Fruit fly (Drosophila melanogaster) whole organism, embryonic: Measurements from ENCODE around the gene CG11951.

ENCODE experiments used
- Atf6 ChIP-seq: fragments of 200-800 bp; sonication (Bioruptor generic); IDR thresholded peaks from 2 replicates; pipeline ENCODE4 v1.3.6; 2022; ENCODE audit warnings: missing biosample characterization, missing genetic modification characterization
- CG1024 ChIP-seq: fragments of 200-800 bp; sonication (Bioruptor generic); IDR thresholded peaks from 2 replicates; pipeline ENCODE4 v1.3.6; 2022; ENCODE audit warnings: missing biosample characterization, missing genetic modification characterization
- CG11085 ChIP-seq: fragments of 200-800 bp; sonication (Bioruptor generic); IDR thresholded peaks from 2 replicates; pipeline ENCODE4 v1.3.6; 2022; ENCODE audit warnings: missing biosample characterization, missing genetic modification characterization
- CG11695 ChIP-seq: fragments of 200-800 bp; sonication (Bioruptor generic); IDR thresholded peaks from 3 replicates; pipeline ENCODE4 v1.3.6; 2022; ENCODE audit warnings: missing biosample characterization, missing genetic modification characterization
- CG13296 ChIP-seq: fragments of 200-800 bp; sonication (Bioruptor generic); optimal IDR thresholded peaks from 3 replicates; lab custom pipeline; 2018; ENCODE audit warnings: missing biosample characterization, mild to moderate bottlenecking, missing genetic modification characterization
- CG13624 ChIP-seq: fragments of 200-800 bp; sonication (Bioruptor generic); optimal IDR thresholded peaks from 2 replicates; lab custom pipeline; 2016; ENCODE audit warnings: missing biosample characterization, missing genetic modification characterization
- CG14014 ChIP-seq: fragments of 200-800 bp; sonication (Bioruptor generic); IDR thresholded peaks from 2 replicates; pipeline ENCODE4 v1.3.6; 2022; ENCODE audit warnings: missing biosample characterization, missing genetic modification characterization
- CG17359 ChIP-seq: fragments of 200-800 bp; sonication (Bioruptor generic); optimal IDR thresholded peaks from 3 replicates; lab custom pipeline; 2018; ENCODE audit warnings: missing biosample characterization, mild to moderate bottlenecking, missing genetic modification characterization, moderate library complexity
- CG17802 ChIP-seq: fragments of 200-800 bp; sonication (Bioruptor generic); optimal IDR thresholded peaks from 2 replicates; lab custom pipeline; 2018; ENCODE audit warnings: missing biosample characterization, mild to moderate bottlenecking, missing genetic modification characterization, moderate library complexity
- CG2712 ChIP-seq: fragments of 200-800 bp; optimal IDR thresholded peaks from 3 replicates; lab custom pipeline; 2019; ENCODE audit warnings: missing biosample characterization, mild to moderate bottlenecking, missing genetic modification characterization, moderate library complexity
- CG3065 ChIP-seq: fragments of 200-800 bp; sonication (Bioruptor generic); optimal IDR thresholded peaks from 2 replicates; lab custom pipeline; 2016; ENCODE audit warnings: missing biosample characterization, missing genetic modification characterization
- CG6175 ChIP-seq: fragments of 200-800 bp; sonication (Bioruptor generic); IDR thresholded peaks from 3 replicates; pipeline ENCODE4 v1.3.6; 2022; ENCODE audit warnings: missing biosample characterization, missing genetic modification characterization
- CG6254 ChIP-seq: fragments of 200-800 bp; sonication (Bioruptor generic); optimal IDR thresholded peaks from 3 replicates; lab custom pipeline; 2017; ENCODE audit warnings: mild to moderate bottlenecking, missing biosample characterization, missing genetic modification reagents, missing genetic modification characterization
- CG7357 ChIP-seq: fragments of 200-800 bp; sonication (Bioruptor generic); IDR thresholded peaks from 3 replicates; pipeline ENCODE4 v1.3.6; 2022; ENCODE audit warnings: missing biosample characterization, missing genetic modification characterization
- CG8089 ChIP-seq: fragments of 200-800 bp; sonication (Bioruptor generic); optimal IDR thresholded peaks from 3 replicates; lab custom pipeline; 2016; ENCODE audit warnings: missing biosample characterization, missing genetic modification characterization
- CG8290 ChIP-seq, 3 experiments: fragments of 200-800 bp; sonication (Bioruptor generic); optimal IDR thresholded peaks; 2 replicates each; lab custom pipeline; 2016 to 2019; ENCODE audit warnings: missing biosample characterization in 3 of 3, missing genetic modification characterization in 3 of 3, mild to moderate bottlenecking in 2 of 3, moderate library complexity in 1 of 3
- CG8359 ChIP-seq: fragments of 200-800 bp; sonication (Bioruptor generic); optimal IDR thresholded peaks from 2 replicates; lab custom pipeline; 2017; ENCODE audit warnings: missing biosample characterization, mild to moderate bottlenecking, missing genetic modification characterization, borderline replicate concordance
- CG8924 ChIP-seq: fragments of 200-800 bp; optimal IDR thresholded peaks from 3 replicates; lab custom pipeline; 2019; ENCODE audit warnings: missing biosample characterization, mild to moderate bottlenecking, missing genetic modification characterization, moderate library complexity
- CG9797 ChIP-seq: fragments of 200-800 bp; sonication (Bioruptor generic); optimal IDR thresholded peaks from 3 replicates; lab custom pipeline; 2018; ENCODE audit warnings: missing biosample characterization, mild to moderate bottlenecking, missing genetic modification characterization
- CG9932 ChIP-seq: fragments of 200-800 bp; sonication (Bioruptor generic); IDR thresholded peaks from 2 replicates; pipeline ENCODE4 v1.3.6; 2022; ENCODE audit warnings: missing biosample characterization, missing genetic modification characterization
- CrebB ChIP-seq: fragments of 200-800 bp; sonication (Bioruptor generic); optimal IDR thresholded peaks from 3 replicates; lab custom pipeline; 2018; ENCODE audit warnings: missing biosample characterization, mild to moderate bottlenecking, missing genetic modification characterization
- D19B ChIP-seq: fragments of 200-800 bp; sonication (Bioruptor generic); optimal IDR thresholded peaks from 2 replicates; lab custom pipeline; 2017; ENCODE audit warnings: missing biosample characterization, mild to moderate bottlenecking, missing genetic modification characterization
- Dip3 ChIP-seq: fragments of 200-800 bp; sonication (Bioruptor generic); optimal IDR thresholded peaks from 3 replicates; lab custom pipeline; 2016; ENCODE audit warnings: missing biosample characterization, missing genetic modification characterization
- Doc3 ChIP-seq: fragments of 200-800 bp; sonication (Bioruptor generic); IDR thresholded peaks from 3 replicates; pipeline ENCODE4 v1.3.6; 2022; ENCODE audit warnings: missing biosample characterization, missing genetic modification characterization; ENCODE audit not compliant: partially characterized antibody
- GATAe ChIP-seq: fragments of 200-800 bp; sonication (Bioruptor generic); conservative IDR thresholded peaks from 2 replicates; pipeline ENCODE4 v1.3.6; 2022; ENCODE audit warnings: missing biosample characterization, missing genetic modification characterization
- MESR4 ChIP-seq: fragments of 200-800 bp; sonication (Bioruptor generic); optimal IDR thresholded peaks from 2 replicates; lab custom pipeline; 2018; ENCODE audit warnings: missing biosample characterization, mild to moderate bottlenecking, missing genetic modification characterization, moderate library complexity
- Myb ChIP-seq: fragments of 200-800 bp; sonication (Bioruptor generic); optimal IDR thresholded peaks from 2 replicates; lab custom pipeline; 2016; ENCODE audit warnings: missing biosample characterization, missing genetic modification characterization
- NfI ChIP-seq: fragments of 200-800 bp; sonication (Bioruptor generic); optimal IDR thresholded peaks from 3 replicates; lab custom pipeline; 2018; ENCODE audit warnings: missing biosample characterization, mild to moderate bottlenecking, missing genetic modification characterization, moderate library complexity
- Sry-β ChIP-seq: fragments of 200-800 bp; sonication (Bioruptor generic); optimal IDR thresholded peaks from 2 replicates; lab custom pipeline; 2018; ENCODE audit warnings: missing biosample characterization, mild to moderate bottlenecking, missing genetic modification characterization, moderate library complexity
- TFAM ChIP-seq: fragments of 200-800 bp; sonication (Bioruptor generic); optimal IDR thresholded peaks from 2 replicates; lab custom pipeline; 2017; ENCODE audit warnings: missing biosample characterization, missing genetic modification characterization, inconsistent platforms
- chif ChIP-seq, 2 experiments: fragments of 200-800 bp; sonication (Bioruptor generic); optimal IDR thresholded peaks; 3 replicates each; lab custom pipeline; 2016; ENCODE audit warnings: missing biosample characterization in 2 of 2, missing genetic modification characterization in 2 of 2
- crc ChIP-seq: fragments of 200-800 bp; sonication (Bioruptor generic); optimal IDR thresholded peaks from 2 replicates; lab custom pipeline; 2016; ENCODE audit warnings: missing biosample characterization, missing genetic modification characterization
- crol ChIP-seq: fragments of 200-800 bp; sonication (Bioruptor generic); IDR thresholded peaks from 2 replicates; pipeline ENCODE4 v1.3.6; 2022; ENCODE audit warnings: missing biosample characterization, missing genetic modification characterization
- danr ChIP-seq: fragments of 200-800 bp; sonication (Bioruptor generic); IDR thresholded peaks from 2 replicates; pipeline ENCODE4 v1.3.6; 2022; ENCODE audit warnings: missing biosample characterization, missing genetic modification characterization
- disco-r ChIP-seq: fragments of 200-800 bp; sonication (Bioruptor generic); optimal IDR thresholded peaks from 2 replicates; lab custom pipeline; 2016; ENCODE audit warnings: missing biosample characterization, missing genetic modification characterization
- dmrt99B ChIP-seq: fragments of 200-800 bp; sonication (Bioruptor generic); optimal IDR thresholded peaks from 2 replicates; lab custom pipeline; 2018; ENCODE audit warnings: missing biosample characterization, mild to moderate bottlenecking, missing genetic modification characterization, moderate library complexity
- fd3F ChIP-seq: fragments of 200-800 bp; sonication (Bioruptor generic); optimal IDR thresholded peaks from 2 replicates; lab custom pipeline; 2018; ENCODE audit warnings: missing biosample characterization, mild to moderate bottlenecking, missing genetic modification characterization, moderate library complexity
- gt ChIP-seq: fragments of 200-800 bp; sonication (Bioruptor generic); IDR thresholded peaks from 2 replicates; pipeline ENCODE4 v1.3.6; 2022; ENCODE audit warnings: missing biosample characterization, missing genetic modification characterization
- hb ChIP-seq: fragments of 200-800 bp; sonication (Bioruptor generic); IDR thresholded peaks from 3 replicates; pipeline ENCODE4 v1.3.6; 2022; ENCODE audit warnings: missing biosample characterization, missing genetic modification characterization; ENCODE audit not compliant: partially characterized antibody
- her ChIP-seq: fragments of 200-800 bp; sonication (Bioruptor generic); optimal IDR thresholded peaks from 2 replicates; lab custom pipeline; 2016; ENCODE audit warnings: missing biosample characterization, missing genetic modification characterization
- ind ChIP-seq: fragments of 200-800 bp; sonication (Bioruptor generic); optimal IDR thresholded peaks from 3 replicates; lab custom pipeline; 2016; ENCODE audit warnings: missing biosample characterization, missing genetic modification characterization
- jigr1 ChIP-seq: fragments of 200-800 bp; sonication (Bioruptor generic); IDR thresholded peaks from 3 replicates; pipeline ENCODE4 v1.3.6; 2022; ENCODE audit warnings: missing biosample characterization, missing genetic modification characterization
- maf-S ChIP-seq: fragments of 200-800 bp; sonication (Bioruptor generic); optimal IDR thresholded peaks from 2 replicates; lab custom pipeline; 2016; ENCODE audit warnings: missing biosample characterization, missing genetic modification characterization
- nerfin-2 ChIP-seq: fragments of 200-800 bp; sonication (Bioruptor generic); IDR thresholded peaks from 2 replicates; pipeline ENCODE4 v1.3.6; 2022; ENCODE audit warnings: missing biosample characterization, missing genetic modification characterization; ENCODE audit not compliant: partially characterized antibody
- oc ChIP-seq: fragments of 200-800 bp; sonication (Bioruptor generic); optimal IDR thresholded peaks from 2 replicates; lab custom pipeline; 2018; ENCODE audit warnings: missing biosample characterization, mild to moderate bottlenecking, missing genetic modification characterization, moderate library complexity
- pzg ChIP-seq: fragments of 200-800 bp; sonication (Bioruptor generic); optimal IDR thresholded peaks from 3 replicates; lab custom pipeline; 2018; ENCODE audit warnings: missing biosample characterization, mild to moderate bottlenecking, missing genetic modification characterization, moderate library complexity
- ro ChIP-seq: fragments of 200-800 bp; sonication (Bioruptor generic); IDR thresholded peaks from 2 replicates; pipeline ENCODE4 v1.3.6; 2022; ENCODE audit warnings: missing biosample characterization, missing genetic modification characterization
- row ChIP-seq: fragments of 200-800 bp; sonication (Bioruptor generic); IDR thresholded peaks from 3 replicates; pipeline ENCODE4 v1.3.6; 2022; ENCODE audit warnings: missing biosample characterization, missing genetic modification characterization
- scrt ChIP-seq: fragments of 200-800 bp; sonication (Bioruptor generic); optimal IDR thresholded peaks from 2 replicates; lab custom pipeline; 2018; ENCODE audit warnings: missing biosample characterization, mild to moderate bottlenecking, missing genetic modification characterization, moderate library complexity
- zen2 ChIP-seq: fragments of 200-800 bp; sonication (Bioruptor generic); IDR thresholded peaks from 3 replicates; pipeline ENCODE4 v1.3.6; 2022; ENCODE audit warnings: missing biosample characterization, missing genetic modification characterization; ENCODE audit not compliant: partially characterized antibody

Gene CG11951

DNA sequence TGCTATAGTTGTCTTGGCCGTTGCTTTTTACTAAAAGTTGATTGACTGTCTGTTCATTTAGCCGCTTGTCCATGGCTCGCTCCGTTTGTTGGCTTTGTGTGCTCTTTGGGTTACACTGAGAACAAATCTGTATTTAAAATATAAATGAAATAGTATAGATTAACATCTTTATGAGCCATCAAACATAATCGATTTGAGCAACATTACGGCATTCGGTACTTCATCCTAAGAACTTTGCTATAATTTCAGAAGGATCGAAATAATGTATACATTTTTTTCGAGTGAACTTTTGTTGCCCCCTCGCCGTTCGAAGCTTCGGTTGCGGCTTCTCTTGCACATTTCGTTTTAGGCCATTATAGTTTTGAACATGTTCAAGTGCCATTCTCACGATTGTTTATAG is 30.5 kb downstream of the CG11951 start (continued):
- TF ChIP-seq her (GFP tag; lab: Kevin White, UChicago) (no peak), CG6254 (GFP tag; lab: Kevin White, UChicago) (peak; percentile 67), CG8359 (peak; percentile 36), crc (GFP tag; lab: Kevin White, UChicago) (no peak), CG17802 (peak; percentile 43), gt (GFP tag; lab: Robert Waterston, UW) (no peak), oc (peak; percentile 82), jigr1 (no peak), CG13624 (GFP tag; lab: Kevin White, UChicago) (no peak), pzg (GFP tag; lab: Kevin White, UChicago) (no peak), CG8290 (GFP tag; optimal IDR thresholded peaks at IDR 0.05; lab: Kevin White, UChicago) (no peak), CG8290 (tag; optimal IDR thresholded peaks at IDR 0.05; lab: Kevin White, UChicago) (peak in 1 of 2 experiments; percentile 40), fd3F (peak; percentile 9), Myb (GFP tag; lab: Kevin White, UChicago) (no peak), CG11085 (GFP tag; lab: Robert Waterston, UW) (no peak), GATAe (GFP tag; lab: Robert Waterston, UW) (no peak), ro (GFP tag; lab: Robert Waterston, UW) (no peak), chif (GFP tag; optimal IDR thresholded peaks at IDR 0.05; lab: Kevin White, UChicago) (peak; percentile 31 to 40), disco-r (no peak), zen2 (GFP tag; lab: Robert Waterston, UW) (no peak), CG8089 (GFP tag; lab: Kevin White, UChicago) (no peak), Doc3 (GFP tag; lab: Robert Waterston, UW) (no peak), D19B (GFP tag; lab: Kevin White, UChicago) (no peak), CG11695 (GFP tag; lab: Robert Waterston, UW) (peak; percentile 72), CG2712 (tag; lab: Kevin White, UChicago) (peak; percentile 82), CG1024 (GFP tag; lab: Robert Waterston, UW) (0 out of 2 replicates have a peak, but pooled peaks have one; percentile 40), dmrt99B (tag; lab: Kevin White, UChicago) (peak; percentile 85), NfI (GFP tag; lab: Kevin White, UChicago) (peak; percentile 61), Atf6 (GFP tag; lab: Robert Waterston, UW) (no peak), CG9797 (GFP tag; lab: Kevin White, UChicago) (no peak), maf-S (no peak), Sry-β (GFP tag; lab: Kevin White, UChicago) (no peak), hb (GFP tag; lab: Robert Waterston, UW) (no peak), row (GFP tag; lab: Robert Waterston, UW) (peak; percentile 69), CG3065 (GFP tag; lab: Kevin White, UChicago) (no peak), CG13296 (GFP tag; lab: Kevin White, UChicago) (peak; percentile 16), TFAM (GFP tag; lab: Kevin White, UChicago) (no peak), danr (peak; percentile 37; the same call in 1 of the 2 replicates), CG14014 (GFP tag; lab: Robert Waterston, UW) (peak; percentile 52; the same call in 1 of the 2 replicates), CG7357 (GFP tag; lab: Robert Waterston, UW) (0 out of 3 replicates have a peak, but pooled peaks have one; percentile 38), CG8924 (tag; lab: Kevin White, UChicago) (peak; percentile 73), CG17359 (tag; lab: Kevin White, UChicago) (peak; percentile 83), CrebB (tag; lab: Kevin White, UChicago) (peak; percentile 21), nerfin-2 (GFP tag; lab: Robert Waterston, UW) (no peak), CG6175 (no peak; the same call in 2 of the 3 replicates), Dip3 (GFP tag; lab: Kevin White, UChicago) (peak; percentile 26), CG9932 (GFP tag; lab: Robert Waterston, UW) (no peak), MESR4 (no peak), crol (GFP tag; lab: Robert Waterston, UW) (no peak), ind (GFP tag; lab: Kevin White, UChicago) (peak; percentile 71), scrt (peak; percentile 53)
